Fruit fly (Drosophila melanogaster) Kc167 (cell line): ENCODE data around the gene onecut.

ENCODE experiments used
- Myc ChIP-seq: fragments of >200 bp; optimal IDR thresholded peaks from 2 replicates; lab custom pipeline; 2017; ENCODE audit warnings: missing external identifiers
- Sin3A ChIP-seq: fragments of >200 bp; optimal IDR thresholded peaks from 2 replicates; lab custom pipeline; 2018; ENCODE audit warnings: missing external identifiers
- h ChIP-seq: fragments of >200 bp; optimal IDR thresholded peaks from 3 replicates; lab custom pipeline; 2018; ENCODE audit warnings: missing external identifiers
- insv ChIP-seq: fragments of >200 bp; optimal IDR thresholded peaks from 3 replicates; lab custom pipeline; 2018; ENCODE audit warnings: missing external identifiers
- psq ChIP-seq: fragments of >200 bp; optimal IDR thresholded peaks from 2 replicates; lab custom pipeline; 2017; ENCODE audit warnings: missing external identifiers
- ttk ChIP-seq: sonication (Bioruptor generic); optimal IDR thresholded peaks from 2 replicates; lab custom pipeline; 2017; ENCODE audit warnings: missing external identifiers

onecut gene

DNA sequence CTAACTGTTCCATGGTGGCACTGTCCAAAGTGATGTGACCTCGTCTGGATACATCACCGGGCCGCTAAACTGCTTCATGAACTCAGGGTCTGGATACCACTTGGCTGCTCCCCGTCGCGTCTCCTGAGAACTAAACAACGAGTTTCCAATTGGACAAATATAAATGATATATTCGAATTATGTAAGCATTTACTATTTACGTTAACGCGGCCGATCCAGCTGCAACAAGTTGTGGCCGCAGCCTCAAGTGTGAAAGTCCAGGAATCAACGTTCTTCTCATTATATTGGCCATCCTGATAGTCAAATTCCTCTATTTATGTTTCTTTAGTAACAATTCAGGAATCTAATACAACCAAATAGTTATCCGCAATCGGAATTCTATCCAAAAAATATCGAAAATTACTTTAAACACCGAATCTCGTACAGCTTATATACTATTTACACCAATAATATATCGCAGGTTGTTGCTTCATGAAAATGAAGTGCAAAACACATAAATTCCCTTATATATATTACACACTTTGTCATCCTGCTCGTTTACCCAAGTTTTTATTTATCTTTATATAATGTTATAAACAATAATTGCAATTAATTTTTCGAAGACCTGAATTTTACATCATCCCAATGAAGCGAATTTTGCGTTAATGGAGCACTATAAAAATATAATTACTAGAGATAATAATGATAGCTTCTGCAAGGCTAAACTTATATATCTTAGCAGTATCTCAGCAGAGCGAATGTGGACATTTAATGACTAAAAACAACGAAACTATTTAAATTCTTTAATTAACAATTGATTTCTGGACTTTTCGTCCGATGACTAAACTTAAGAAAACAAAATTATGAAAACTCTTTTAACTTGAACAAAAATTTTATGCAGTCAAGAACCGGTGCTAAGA, 36.8 kb downstream of the onecut start:
- TF ChIP-seq ttk (no peak), psq (no peak), Sin3A (no peak), Myc (lab: Kevin White, UChicago) (no peak), h (lab: Kevin White, UChicago) (no peak), insv (lab: Kevin White, UChicago) (no peak)

DNA sequence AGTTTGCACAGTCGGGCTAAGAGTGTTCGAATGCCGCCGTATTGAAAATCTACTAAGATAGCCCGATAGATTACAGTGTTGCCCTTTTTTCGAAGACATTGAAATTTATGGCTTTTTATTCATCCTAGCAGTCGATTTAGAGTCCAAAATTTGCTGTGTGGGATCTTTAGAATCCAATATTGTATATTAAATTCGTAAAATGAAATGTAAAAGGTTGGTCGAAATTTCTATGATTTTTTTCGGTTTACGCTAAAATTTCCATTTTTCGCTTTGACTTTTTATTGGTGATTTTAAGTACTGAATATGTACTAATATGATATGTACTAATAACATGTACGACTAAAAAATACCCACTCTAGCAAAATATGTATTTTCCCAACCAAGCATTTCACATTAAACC, 40.2 kb downstream of the onecut start:
- TF ChIP-seq Myc (lab: Kevin White, UChicago) = no peak
- TF ChIP-seq h (lab: Kevin White, UChicago) = no peak
- TF ChIP-seq insv (lab: Kevin White, UChicago) = no peak
- TF ChIP-seq Sin3A = no peak
- TF ChIP-seq psq = no peak
- TF ChIP-seq ttk = no peak

DNA sequence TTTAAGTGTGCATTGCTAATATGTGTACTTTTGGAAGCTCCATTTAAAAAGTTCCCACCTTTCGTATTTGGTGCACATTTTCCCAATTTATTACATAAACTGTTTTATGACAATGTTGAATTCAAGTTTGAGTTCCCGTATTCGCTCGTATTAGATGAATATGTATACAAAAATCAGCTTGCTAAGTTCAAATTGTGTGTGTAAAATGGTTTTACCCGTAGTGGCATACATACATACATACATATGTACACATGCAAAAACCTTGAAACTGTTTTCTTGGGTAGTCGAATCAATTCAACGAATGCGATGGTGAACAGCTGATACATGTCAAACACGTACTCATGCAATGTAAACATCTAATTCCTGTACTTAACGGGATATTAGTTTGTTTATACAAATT, 49.0 kb downstream of the onecut start:
- TF ChIP-seq insv (lab: Kevin White, UChicago) (no peak), ttk (no peak), Sin3A (no peak), psq (no peak), h (lab: Kevin White, UChicago) (no peak), Myc (lab: Kevin White, UChicago) (no peak)

DNA sequence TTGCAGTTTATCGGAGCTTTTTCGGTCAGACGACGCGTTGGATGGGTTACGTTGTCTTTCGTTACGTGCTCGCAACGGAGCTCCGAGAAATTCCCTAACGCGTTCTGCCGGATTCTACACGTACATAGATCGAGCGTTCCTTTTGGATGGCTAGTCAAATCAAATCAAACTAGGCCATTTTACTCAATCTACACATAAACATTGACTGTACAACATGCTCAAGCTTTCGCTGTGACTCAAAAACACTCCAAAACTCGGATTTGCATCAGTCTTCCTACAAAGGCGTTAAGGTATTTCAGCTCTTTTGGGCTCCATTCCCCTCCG, 49.6 kb downstream of the onecut start, which contains the start of gene Pur-alpha:
Gene Pur-alpha, plus strand, starts transcription at position 138 of the 324 bp plus-strand sequence.
- TF ChIP-seq Sin3A = no peak
- TF ChIP-seq h (lab: Kevin White, UChicago) = no peak
- TF ChIP-seq psq = no peak
- TF ChIP-seq insv (lab: Kevin White, UChicago) = no peak
- TF ChIP-seq ttk = no peak
- TF ChIP-seq Myc (lab: Kevin White, UChicago) = no peak

dm6 chr4:557095-557878, 50.2 kb downstream of the onecut start, which contains the start of gene Tdg:
Gene Tdg, minus strand, starts transcription at chr4:557854.
- TF ChIP-seq h (lab: Kevin White, UChicago) = no peak
- no peak for TF ChIP-seq ttk
- TF ChIP-seq insv (lab: Kevin White, UChicago) = no peak
- TF ChIP-seq Sin3A = no peak
- no peak for TF ChIP-seq Myc (lab: Kevin White, UChicago)
- no peak for TF ChIP-seq psq

dm6 chr4:554758-555157, 52.7 kb downstream of the onecut start:
- TF ChIP-seq Myc (lab: Kevin White, UChicago) (no peak), insv (lab: Kevin White, UChicago) (no peak), Sin3A (no peak), ttk (no peak), psq (no peak), h (lab: Kevin White, UChicago) (no peak)
